Worm (Caenorhabditis elegans): Measurements from ENCODE around the gene hpo-40.

DNA sequence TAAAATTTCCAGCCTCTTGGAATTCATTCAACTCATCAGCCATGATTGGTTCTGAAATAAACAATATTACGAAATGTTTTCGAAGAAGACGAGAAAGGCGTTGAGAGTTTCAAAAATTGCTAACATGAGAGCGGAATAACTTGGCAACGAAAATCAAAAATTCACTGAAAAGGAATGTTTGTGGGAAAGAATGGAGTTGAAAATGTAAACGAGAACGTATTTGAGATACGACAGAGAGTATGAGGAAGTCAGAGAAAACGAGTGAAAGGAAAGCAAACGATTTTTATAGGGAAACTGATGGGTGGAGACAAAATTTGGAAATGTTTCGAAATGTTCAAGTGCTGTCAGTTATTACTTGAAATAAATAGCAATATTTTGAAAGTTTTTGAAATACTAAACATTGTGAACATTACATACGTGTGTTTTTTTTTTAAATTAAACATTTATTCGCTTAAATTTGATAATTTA lies 42.3 kb downstream of the hpo-40 start, which contains the start of gene rop-1:
- TF ChIP-seq ceh-13 (GFP tag; optimal IDR thresholded peaks at IDR 0.05) (no peak), ets-7 (tag; optimal IDR thresholded peaks at IDR 0.05) (no peak), ama-1 (optimal IDR thresholded peaks at IDR 0.05) (no peak), flt-1 (GFP tag; IDR thresholded peaks at IDR 0.05) (no peak), hmbx-1 (tag; optimal IDR thresholded peaks at IDR 0.05) (no peak), aly-1 (tag; optimal IDR thresholded peaks at IDR 0.05) (no peak), B0310.2 (tag; optimal IDR thresholded peaks at IDR 0.05) (no peak), tbx-37 (GFP tag; conservative IDR thresholded peaks at IDR 0.05) (no peak), scrt-1 (GFP tag; IDR thresholded peaks at IDR 0.05) (no peak), pes-1 (GFP tag; IDR thresholded peaks at IDR 0.05) (no peak)

All from whole organism, early embryonic.